In the genomic region with DNA sequence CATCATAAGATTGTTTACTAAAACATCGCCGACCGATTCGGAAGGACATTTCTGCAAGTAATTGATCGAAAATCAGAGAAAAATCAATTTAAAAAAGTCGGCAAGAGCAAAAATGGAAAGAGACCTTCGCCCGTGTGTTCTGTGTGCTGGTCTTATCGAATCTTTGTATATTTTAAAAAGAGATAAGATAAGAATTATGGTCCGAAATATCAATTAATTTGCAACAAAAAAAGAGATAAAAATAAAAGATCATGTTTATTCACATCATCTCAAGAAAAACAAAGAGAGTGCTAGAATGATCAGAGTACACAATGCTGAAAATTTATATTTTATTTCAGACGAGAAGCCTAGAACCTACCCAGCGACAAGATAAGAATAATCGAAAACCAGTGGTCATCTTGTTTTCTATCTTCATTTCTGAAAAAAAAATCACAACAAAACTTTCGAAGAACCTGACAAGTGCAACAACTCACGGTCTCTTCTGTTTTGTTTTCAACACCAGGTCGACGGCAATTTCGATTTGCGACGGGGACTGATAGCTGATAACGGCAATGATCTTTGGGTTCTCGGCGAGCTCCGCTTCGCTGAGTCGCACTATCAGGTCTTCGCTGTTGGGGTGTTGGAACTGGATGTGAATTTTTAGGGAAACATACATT, we compare ENCODE assay signal across 6 worm cellular contexts.
TF ChIP-seq lines count a peak whose summit lies in the region.

A gene (minus strand): TSS at position 51 of the 656 bp plus-strand sequence.

TF ChIP-seq in whole organism, L1 larva, 84 proteins besides CTCF, POLR2A, EP300 and RAD21:
- TF ChIP-seq ets-5 (GFP tag; IDR thresholded peaks at IDR 0.05; lab: Robert Waterston, UW) (no peak), elt-2 (tag; optimal IDR thresholded peaks at IDR 0.05; lab: Kevin White, UChicago) (peak; percentile 70), nhr-77 (tag; optimal IDR thresholded peaks at IDR 0.05; lab: Kevin White, UChicago) (no peak), aha-1 (tag; optimal IDR thresholded peaks at IDR 0.05; lab: Kevin White, UChicago) (no peak)

TF ChIP-seq in whole organism, L2 larva, 48 proteins besides CTCF, POLR2A, EP300 and RAD21:
- TF ChIP-seq fos-1 (tag; optimal IDR thresholded peaks at IDR 0.05; lab: Kevin White, UChicago), result peak; percentile 27
- no peak for TF ChIP-seq sem-4 (tag; optimal IDR thresholded peaks at IDR 0.05; lab: Kevin White, UChicago)

TF ChIP-seq in whole organism, L3 larva, 47 proteins besides CTCF, POLR2A, EP300 and RAD21:
- no peak for TF ChIP-seq fos-1 (tag; optimal IDR thresholded peaks at IDR 0.05; lab: Kevin White, UChicago)
- no peak for TF ChIP-seq fkh-2 (tag; optimal IDR thresholded peaks at IDR 0.05; lab: Kevin White, UChicago)
- peak; percentile 84 for TF ChIP-seq elt-2 (tag; optimal IDR thresholded peaks at IDR 0.05; lab: Kevin White, UChicago)
- peak; percentile 8 for TF ChIP-seq pqm-1 (tag; optimal IDR thresholded peaks at IDR 0.05; lab: Kevin White, UChicago)
- TF ChIP-seq nhr-23 (tag; optimal IDR thresholded peaks at IDR 0.05; lab: Kevin White, UChicago), result no peak

TF ChIP-seq in whole organism, L4 larva, 104 proteins besides CTCF, POLR2A, EP300 and RAD21:
- no peak for TF ChIP-seq ceh-28 (tag; optimal IDR thresholded peaks at IDR 0.05; lab: Kevin White, UChicago)
- TF ChIP-seq dmd-6 (GFP tag; IDR thresholded peaks at IDR 0.05; lab: Robert Waterston, UW), result peak; percentile 14; the same call in 1 of the 2 replicates
- no peak for TF ChIP-seq daf-16 (GFP tag; optimal IDR thresholded peaks at IDR 0.05; lab: Kevin White, UChicago)
- peak; percentile 85 for TF ChIP-seq daf-16 (tag; optimal IDR thresholded peaks at IDR 0.05; lab: Kevin White, UChicago)
- no peak for TF ChIP-seq lim-7 (GFP tag; IDR thresholded peaks at IDR 0.05; lab: Robert Waterston, UW)
- peak; percentile 9 for TF ChIP-seq nhr-28 (tag; optimal IDR thresholded peaks at IDR 0.05; lab: Kevin White, UChicago)
- TF ChIP-seq pqm-1 (tag; optimal IDR thresholded peaks at IDR 0.05; lab: Kevin White, UChicago), result peak; percentile 18
- peak; percentile 49 for TF ChIP-seq hlh-11 (tag; optimal IDR thresholded peaks at IDR 0.05; lab: Kevin White, UChicago)

TF ChIP-seq in whole organism, late embryonic, 69 proteins besides CTCF, POLR2A, EP300 and RAD21:
- TF ChIP-seq elt-2 (tag; optimal IDR thresholded peaks at IDR 0.05; lab: Kevin White, UChicago), result peak; percentile 71
- no peak for TF ChIP-seq npax-4 (tag; optimal IDR thresholded peaks at IDR 0.05; lab: Kevin White, UChicago)

TF ChIP-seq in whole organism, young adult, 124 proteins besides CTCF, POLR2A, EP300 and RAD21:
- TF ChIP-seq ceh-100 (GFP tag; IDR thresholded peaks at IDR 0.05; lab: Robert Waterston, UW) (no peak), nhr-80 (tag; optimal IDR thresholded peaks at IDR 0.05; lab: Kevin White, UChicago) (peak; percentile 76)
